Fruit fly (Drosophila melanogaster): Measurements from ENCODE around the gene CG12237.

DNA sequence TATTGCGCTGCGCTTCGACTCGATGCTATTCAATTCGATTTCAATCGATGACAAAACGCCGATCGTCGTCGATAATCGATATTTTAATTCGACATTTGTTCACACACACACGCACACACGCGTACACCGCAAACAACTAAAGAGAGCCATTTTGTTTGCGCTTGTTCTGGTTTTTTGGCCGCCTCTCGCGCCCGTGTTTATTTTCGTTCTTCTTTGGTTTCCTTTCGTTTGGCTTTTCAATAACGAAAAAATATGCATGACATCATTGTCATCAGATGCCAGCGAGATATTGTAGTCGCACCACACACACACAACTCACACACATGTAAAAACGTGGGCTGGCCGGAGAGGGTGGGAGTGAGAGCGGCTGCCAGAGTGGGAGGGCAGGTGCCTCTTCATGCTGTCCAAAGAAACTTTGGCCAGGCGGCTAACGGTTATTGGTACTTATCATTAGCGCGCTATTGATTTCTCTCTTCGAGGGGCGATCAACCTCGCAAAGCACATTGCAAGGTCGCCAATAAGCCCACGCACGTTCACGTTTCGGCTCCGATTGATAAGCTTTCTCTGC lies 34.5 kb downstream of the CG12237 start:
- TF ChIP-seq Sox14 (GFP tag; optimal IDR thresholded peaks at IDR 0.05): no peak
- TF ChIP-seq ss (GFP tag; optimal IDR thresholded peaks at IDR 0.05): no peak
- TF ChIP-seq CG6276 (GFP tag; optimal IDR thresholded peaks at IDR 0.05): no peak
- no peak for TF ChIP-seq Ets21C (GFP tag; optimal IDR thresholded peaks at IDR 0.05)
- no peak for TF ChIP-seq fd85E (GFP tag; optimal IDR thresholded peaks at IDR 0.05)
- TF ChIP-seq CG32006 (GFP tag; optimal IDR thresholded peaks at IDR 0.05): no peak
- no peak for TF ChIP-seq cyc (GFP tag; optimal IDR thresholded peaks at IDR 0.05)
- TF ChIP-seq Blimp-1 (GFP tag; optimal IDR thresholded peaks at IDR 0.05): no peak

Data from whole organism, prepupa.